Worm (Caenorhabditis elegans): Measurements from ENCODE around the gene F55C12.6.

DNA sequence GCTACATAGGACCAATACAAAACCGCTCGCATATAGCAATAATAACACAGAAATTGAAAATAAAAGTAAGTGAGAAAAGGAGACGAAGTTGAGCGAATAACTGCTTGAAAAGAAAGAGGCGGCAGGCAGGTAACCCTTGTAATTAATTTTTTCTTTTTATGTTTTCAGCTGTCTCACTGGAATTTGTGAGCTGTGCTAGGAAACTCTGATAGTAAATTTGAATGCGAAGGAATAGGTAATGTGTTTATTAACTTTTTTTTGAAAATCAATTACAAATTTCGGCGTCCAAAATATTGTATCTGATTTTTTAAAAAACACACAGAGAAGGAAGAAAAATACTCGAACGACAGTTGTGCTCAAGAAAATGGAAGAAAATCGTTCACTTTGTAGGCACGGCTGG, 23.9 kb downstream of the F55C12.6 start, which contains the start of gene H41C03.2:
- TF ChIP-seq aly-2 (tag; optimal IDR thresholded peaks at IDR 0.05) = no peak
- no peak for TF ChIP-seq nhr-25 (tag; optimal IDR thresholded peaks at IDR 0.05)
- no peak for TF ChIP-seq zag-1 (tag; optimal IDR thresholded peaks at IDR 0.05)
- TF ChIP-seq sma-3 (GFP tag; optimal IDR thresholded peaks at IDR 0.05) = no peak
- TF ChIP-seq ztf-4 (tag; optimal IDR thresholded peaks at IDR 0.05) = no peak
